Fruit fly (Drosophila melanogaster): Measurements from ENCODE around the gene swm.

The swm gene

dm6 chr2L:19492934-19493686 lies at the start of gene swm, which contains the start of gene Ctu2 (continued):
- TF ChIP-seq HmgZ (tag; optimal IDR thresholded peaks at IDR 0.05) (peak; percentile 22), vfl (GFP tag; optimal IDR thresholded peaks at IDR 0.05) (peak; percentile 16), CG2889 (GFP tag; IDR thresholded peaks at IDR 0.05) (no peak), disco-r (GFP tag; optimal IDR thresholded peaks at IDR 0.05) (no peak), dimm (GFP tag; IDR thresholded peaks at IDR 0.05) (no peak), gem (tag; optimal IDR thresholded peaks at IDR 0.05) (no peak), Poxn (GFP tag; IDR thresholded peaks at IDR 0.05) (no peak), nau (GFP tag; optimal IDR thresholded peaks at IDR 0.05) (no peak), CG4424 (GFP tag; optimal IDR thresholded peaks at IDR 0.05) (peak; percentile 67), ab (GFP tag; optimal IDR thresholded peaks at IDR 0.05) (no peak), ems (GFP tag; optimal IDR thresholded peaks at IDR 0.05) (no peak), PHDP (tag; optimal IDR thresholded peaks at IDR 0.05) (peak; percentile 75), CG10267 (tag; optimal IDR thresholded peaks at IDR 0.05) (peak; percentile 79), CG9817 (tag; optimal IDR thresholded peaks at IDR 0.05) (peak; percentile 79), CG11723 (GFP tag; optimal IDR thresholded peaks at IDR 0.05) (peak; percentile 18), slp2 (GFP tag; optimal IDR thresholded peaks at IDR 0.05) (no peak), Atf6 (GFP tag; IDR thresholded peaks at IDR 0.05) (no peak; the same call in 1 of the 2 replicates), D19A (tag; optimal IDR thresholded peaks at IDR 0.05) (no peak), mam (GFP tag; optimal IDR thresholded peaks at IDR 0.05) (peak; percentile 20), gcm2 (GFP tag; optimal IDR thresholded peaks at IDR 0.05) (no peak), CG11398 (GFP tag; optimal IDR thresholded peaks at IDR 0.05) (no peak), CTCF (GFP tag; optimal IDR thresholded peaks at IDR 0.05) (no peak), CG32532 (GFP tag; IDR thresholded peaks at IDR 0.05) (peak; percentile 70), Hr39 (optimal IDR thresholded peaks at IDR 0.05) (no peak), croc (GFP tag; conservative IDR thresholded peaks at IDR 0.05) (peak; percentile 29; the same call in 1 of the 3 replicates), Neu2 (GFP tag; optimal IDR thresholded peaks at IDR 0.05; ENCODE audit: borderline replicate concordance) (no peak), CG6175 (GFP tag; IDR thresholded peaks at IDR 0.05) (no peak), CG34376 (GFP tag; optimal IDR thresholded peaks at IDR 0.05) (peak; percentile 19), Sox100B (GFP tag; optimal IDR thresholded peaks at IDR 0.05) (no peak), Pdp1 (GFP tag; optimal IDR thresholded peaks at IDR 0.05) (peak in 1 of 2 experiments; percentile 18), cato (GFP tag; optimal IDR thresholded peaks at IDR 0.05; ENCODE audit: borderline replicate concordance) (no peak), Stat92E (GFP tag; optimal IDR thresholded peaks at IDR 0.05) (no peak), CG6765 (GFP tag; optimal IDR thresholded peaks at IDR 0.05) (no peak), CG13424 (tag; optimal IDR thresholded peaks at IDR 0.05) (peak; percentile 89), gro (GFP tag; optimal IDR thresholded peaks at IDR 0.05) (no peak), CG6791 (GFP tag; IDR thresholded peaks at IDR 0.05; ENCODE audit: partially characterized antibody) (peak; percentile 52; the same call in 2 of the 3 replicates), pfk (GFP tag; optimal IDR thresholded peaks at IDR 0.05) (no peak), CG8388 (GFP tag; optimal IDR thresholded peaks at IDR 0.05) (peak; percentile 69), CG12236 (GFP tag; optimal IDR thresholded peaks at IDR 0.05) (no peak), CG31388 (GFP tag; optimal IDR thresholded peaks at IDR 0.05) (no peak), CG6854 (GFP tag; optimal IDR thresholded peaks at IDR 0.05) (no peak), C15 (GFP tag; IDR thresholded peaks at IDR 0.05) (0 out of 3 replicates have a peak, but pooled peaks have one; percentile 7)

Measured in whole organism, embryonic.